Worm (Caenorhabditis elegans) whole organism, L1 larva: Measurements from ENCODE around the gene Y39A1A.31.

Experiments used
- C04F5.9 ChIP-seq: sonication (generic microtip); optimal IDR thresholded peaks from 2 replicates; lab custom pipeline; 2016; ENCODE audit warnings: missing genetic modification characterization, missing compliant biosample characterization
- ama-1 ChIP-seq: fragments of 150-350 bp; optimal IDR thresholded peaks from 2 replicates; lab custom pipeline; 2014
- ces-1 ChIP-seq: fragments of 150-350 bp; optimal IDR thresholded peaks from 2 replicates; lab custom pipeline; 2014; ENCODE audit warnings: missing biosample characterization, missing genetic modification reagents, missing genetic modification characterization
- elt-3 ChIP-seq, 6 experiments: fragments of 150-350 bp in 1 of 6; sonication (generic microtip); optimal IDR thresholded peaks; 2 replicates each; lab custom pipeline; 2017 to 2018; ENCODE audit warnings: missing biosample characterization in 6 of 6, missing genetic modification characterization in 6 of 6, inconsistent platforms in 1 of 6
- ets-5 ChIP-seq: fragments of 200-800 bp; sonication (Bioruptor generic); IDR thresholded peaks from 2 replicates; pipeline ENCODE4 v1.3.6; 2022; ENCODE audit warnings: missing genetic modification characterization, missing compliant biosample characterization
- lin-13 ChIP-seq: fragments of 150-350 bp; optimal IDR thresholded peaks from 2 replicates; lab custom pipeline; 2014; ENCODE audit warnings: missing biosample characterization, missing genetic modification reagents, missing genetic modification characterization
- lin-39 ChIP-seq: fragments of 150-350 bp; optimal IDR thresholded peaks from 2 replicates; lab custom pipeline; 2014; ENCODE audit warnings: missing biosample characterization, missing genetic modification reagents, missing genetic modification characterization
- nhr-11 ChIP-seq: fragments of 150-350 bp; optimal IDR thresholded peaks from 2 replicates; lab custom pipeline; 2014; ENCODE audit warnings: missing biosample characterization, missing genetic modification characterization
- nhr-76 ChIP-seq: sonication (generic microtip); optimal IDR thresholded peaks from 2 replicates; lab custom pipeline; 2017; ENCODE audit warnings: missing biosample characterization, missing genetic modification characterization
- pax-3 ChIP-seq: fragments of 200-800 bp; sonication (Bioruptor generic); optimal IDR thresholded peaks from 2 replicates; lab custom pipeline; 2018; ENCODE audit warnings: mild to moderate bottlenecking, missing genetic modification characterization, moderate library complexity, missing compliant biosample characterization
- pqm-1 ChIP-seq: sonication (generic microtip); optimal IDR thresholded peaks from 3 replicates; lab custom pipeline; 2017; ENCODE audit warnings: missing biosample characterization, missing genetic modification characterization
- rnt-1 ChIP-seq: sonication (generic microtip); optimal IDR thresholded peaks from 2 replicates; lab custom pipeline; 2016; ENCODE audit warnings: mild to moderate bottlenecking, missing genetic modification characterization, moderate library complexity, missing compliant biosample characterization
- skn-1 ChIP-seq: fragments of 150-350 bp; optimal IDR thresholded peaks from 2 replicates; lab custom pipeline; 2014; ENCODE audit warnings: missing biosample characterization, missing genetic modification characterization
- vab-15 ChIP-seq: sonication (generic microtip); optimal IDR thresholded peaks from 2 replicates; lab custom pipeline; 2017; ENCODE audit warnings: missing genotype, mild to moderate bottlenecking, missing genetic modification characterization, missing compliant biosample characterization

DNA sequence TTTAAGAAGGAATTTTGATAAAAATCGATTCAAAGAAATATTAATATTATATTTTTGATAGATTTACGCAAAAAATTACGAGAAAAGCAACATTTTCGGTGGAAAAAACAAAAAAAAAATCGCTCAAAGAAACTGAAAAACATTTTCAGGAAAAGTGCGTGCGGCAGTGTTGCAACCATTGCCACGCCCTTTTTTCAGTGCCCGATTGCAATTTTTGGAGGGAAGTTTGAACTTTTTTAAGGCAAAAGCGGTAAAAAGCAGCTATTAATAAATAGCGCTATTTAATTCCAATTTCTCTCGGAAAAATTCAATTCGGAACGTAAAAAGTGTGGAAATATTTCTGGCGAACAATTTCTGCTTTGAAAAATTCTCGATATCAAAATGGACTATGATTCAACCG lies 32.1 kb upstream of the Y39A1A.31 start:
- TF ChIP-seq ets-5 (GFP tag; lab: Robert Waterston, UW), result no peak
- no peak for TF ChIP-seq C04F5.9 (tag; lab: Kevin White, UChicago)
- no peak for TF ChIP-seq ces-1
- TF ChIP-seq skn-1 (tag; lab: Kevin White, UChicago), result no peak
- TF ChIP-seq lin-13, result no peak
- no peak for TF ChIP-seq vab-15 (tag; lab: Kevin White, UChicago)
- no peak for TF ChIP-seq elt-3 (tag; optimal IDR thresholded peaks at IDR 0.05; lab: Kevin White, UChicago)
- TF ChIP-seq nhr-11 (tag; lab: Kevin White, UChicago), result no peak
- no peak for TF ChIP-seq rnt-1 (tag; lab: Kevin White, UChicago)
- no peak for TF ChIP-seq nhr-76 (tag; lab: Kevin White, UChicago)
- TF ChIP-seq pax-3 (tag; lab: Kevin White, UChicago), result no peak
- no peak for TF ChIP-seq ama-1 (lab: Kevin White, UChicago)
- TF ChIP-seq lin-39, result no peak
- TF ChIP-seq pqm-1 (tag; lab: Kevin White, UChicago), result no peak
